Worm (Caenorhabditis elegans): Measurements from ENCODE around the gene str-233.

ce11 chrV:15996655-15997186 lies 12.7 kb downstream of the str-233 start, which contains the start of the genes C06C6.9 and C06C6.8:
- TF ChIP-seq ztf-11 (tag; optimal IDR thresholded peaks at IDR 0.05) (no peak), mdl-1 (tag; optimal IDR thresholded peaks at IDR 0.05) (no peak), F10B5.3 (tag; optimal IDR thresholded peaks at IDR 0.05) (no peak), F26F4.8 (GFP tag; conservative IDR thresholded peaks at IDR 0.05) (no peak), nhr-237 (tag; optimal IDR thresholded peaks at IDR 0.05) (no peak), nhr-10 (tag; optimal IDR thresholded peaks at IDR 0.05) (no peak), unc-62 (GFP tag; optimal IDR thresholded peaks at IDR 0.05 in 1 of 2) (no peak), unc-62 (tag; optimal IDR thresholded peaks at IDR 0.05) (no peak), lin-39 (tag; optimal IDR thresholded peaks at IDR 0.05) (no peak), ces-1 (GFP tag; optimal IDR thresholded peaks at IDR 0.05) (no peak)

Measured in whole organism, L4 larva.